Worm (Caenorhabditis elegans): Measurements from ENCODE around the gene Y37E11AL.3.

ce11 chrIV:3710737-3711136, 16.0 kb downstream of the Y37E11AL.3 start:
- TF ChIP-seq him-1 (tag; optimal IDR thresholded peaks at IDR 0.05) (no peak), dao-5 (tag; optimal IDR thresholded peaks at IDR 0.05) (no peak)

Measured in whole organism, L4/young adult.